Fruit fly (Drosophila melanogaster): ENCODE results near the gene CG13984.

- TF ChIP-seq HLH106 (tag; optimal IDR thresholded peaks at IDR 0.05) (no peak), Hr78 (GFP tag; optimal IDR thresholded peaks at IDR 0.05) (no peak), psq (GFP tag; optimal IDR thresholded peaks at IDR 0.05) (peak; percentile 29), lola (GFP tag; optimal IDR thresholded peaks at IDR 0.05) (no peak)
Observed at dm6 chr2L:6343084-6343873, 34.7 kb downstream of the CG13984 start.
